Fruit fly (Drosophila melanogaster) whole organism, adult: ENCODE results near the gene CG10311.

Experiments
- CG11617 ChIP-seq: fragments of 200-800 bp; sonication (Bioruptor generic); optimal IDR thresholded peaks from 2 replicates; lab custom pipeline; 2017; ENCODE audit warnings: mild to moderate bottlenecking, missing biosample characterization, missing genetic modification reagents, missing genetic modification characterization
- CG12768 ChIP-seq: fragments of 200-800 bp; sonication (Bioruptor generic); optimal IDR thresholded peaks from 2 replicates; lab custom pipeline; 2017; ENCODE audit warnings: missing biosample characterization, missing genetic modification characterization, mild to moderate bottlenecking, moderate library complexity, missing genetic modification reagents
- CG14711 ChIP-seq: fragments of 200-800 bp; sonication (Bioruptor generic); optimal IDR thresholded peaks from 2 replicates; lab custom pipeline; 2018; ENCODE audit warnings: missing biosample characterization, mild to moderate bottlenecking, missing genetic modification characterization, moderate library complexity
- CG1620 ChIP-seq: fragments of 200-800 bp; sonication (Bioruptor generic); optimal IDR thresholded peaks from 2 replicates; lab custom pipeline; 2016; ENCODE audit warnings: missing biosample characterization, missing genetic modification characterization
- CG33017 ChIP-seq: fragments of 200-800 bp; sonication (Bioruptor generic); optimal IDR thresholded peaks from 2 replicates; lab custom pipeline; 2018; ENCODE audit warnings: missing biosample characterization, mild to moderate bottlenecking, missing genetic modification characterization, moderate library complexity
- CG5204 ChIP-seq: fragments of 200-800 bp; sonication (Bioruptor generic); optimal IDR thresholded peaks from 2 replicates; lab custom pipeline; 2016; ENCODE audit warnings: missing biosample characterization, missing genetic modification characterization
- CG7045 ChIP-seq: fragments of 200-800 bp; sonication (Bioruptor generic); optimal IDR thresholded peaks from 2 replicates; lab custom pipeline; 2017; ENCODE audit warnings: missing biosample characterization, mild to moderate bottlenecking, missing genetic modification characterization
- CG7101 ChIP-seq: fragments of 200-800 bp; sonication (Bioruptor generic); optimal IDR thresholded peaks from 2 replicates; lab custom pipeline; 2018; ENCODE audit warnings: missing biosample characterization, mild to moderate bottlenecking, missing genetic modification characterization, moderate library complexity
- Clk ChIP-seq: fragments of 200-800 bp; sonication (Bioruptor generic); optimal IDR thresholded peaks from 2 replicates; lab custom pipeline; 2017; ENCODE audit warnings: missing biosample characterization, missing genetic modification characterization
- Crg-1 ChIP-seq: fragments of 200-800 bp; sonication (Bioruptor generic); optimal IDR thresholded peaks from 2 replicates; lab custom pipeline; 2016; ENCODE audit warnings: missing biosample characterization, missing genetic modification characterization
- Hr96 ChIP-seq: fragments of 200-800 bp; sonication (Bioruptor generic); optimal IDR thresholded peaks from 2 replicates; lab custom pipeline; 2016; ENCODE audit warnings: missing biosample characterization, missing genetic modification characterization
- Mnt ChIP-seq: fragments of 200-800 bp; sonication (Bioruptor generic); optimal IDR thresholded peaks from 2 replicates; lab custom pipeline; 2016; ENCODE audit warnings: missing biosample characterization, mild to moderate bottlenecking, missing genetic modification characterization
- bab1 ChIP-seq: fragments of 200-800 bp; sonication (Bioruptor generic); optimal IDR thresholded peaks from 3 replicates; lab custom pipeline; 2019; ENCODE audit warnings: missing biosample characterization, mild to moderate bottlenecking, missing genetic modification characterization, moderate library complexity
- cic ChIP-seq: fragments of 200-800 bp; sonication (Bioruptor generic); optimal IDR thresholded peaks from 2 replicates; lab custom pipeline; 2017; ENCODE audit warnings: missing biosample characterization, mild to moderate bottlenecking, missing genetic modification characterization, moderate library complexity
- kay ChIP-seq: fragments of 200-800 bp; sonication (Bioruptor generic); peaks from one replicate; lab custom pipeline; 2016; ENCODE audit warnings: missing biosample characterization, missing genetic modification characterization, borderline replicate concordance
- ovo ChIP-seq: fragments of 200-800 bp; sonication (Bioruptor generic); optimal IDR thresholded peaks from 2 replicates; lab custom pipeline; 2016; ENCODE audit warnings: missing biosample characterization, missing genetic modification characterization
- pad ChIP-seq: fragments of 200-800 bp; sonication (Bioruptor generic); optimal IDR thresholded peaks from 3 replicates; lab custom pipeline; 2017; ENCODE audit warnings: missing biosample characterization, missing genetic modification characterization, mild to moderate bottlenecking, moderate library complexity, missing genetic modification reagents
- tj ChIP-seq: fragments of 200-800 bp; sonication (Bioruptor generic); optimal IDR thresholded peaks from 3 replicates; lab custom pipeline; 2017; ENCODE audit warnings: missing biosample characterization, mild to moderate bottlenecking, missing genetic modification characterization, moderate library complexity
- toe ChIP-seq: fragments of 200-800 bp; sonication (Bioruptor generic); optimal IDR thresholded peaks from 2 replicates; lab custom pipeline; 2016; ENCODE audit warnings: missing biosample characterization, missing genetic modification characterization

The CG10311 gene

DNA sequence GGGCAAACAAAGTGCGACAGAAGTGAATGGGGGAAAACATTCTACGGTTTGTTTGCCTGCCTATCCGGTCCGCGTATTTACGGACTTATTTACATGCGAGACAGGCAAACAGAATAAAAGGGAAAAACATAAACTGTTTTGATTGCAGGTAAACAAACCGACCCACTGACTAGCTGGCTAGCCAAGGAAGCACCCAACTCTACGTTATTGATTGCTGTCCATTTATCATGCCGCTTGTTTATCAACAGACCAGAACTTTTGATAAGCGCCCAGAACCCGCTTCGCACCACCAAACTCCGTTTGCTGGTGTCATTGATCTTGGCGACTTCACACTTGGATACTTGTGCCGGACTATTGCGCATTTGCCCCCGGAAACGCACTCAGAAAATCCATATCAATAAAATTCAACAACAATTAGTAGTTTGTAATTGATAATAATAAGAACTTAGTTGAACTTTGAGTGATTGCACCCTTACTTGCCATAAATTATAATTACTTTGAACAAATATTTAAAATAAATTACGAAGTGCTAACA is 24.9 kb downstream of the CG10311 start:
- peak; percentile 55 for TF ChIP-seq ovo (GFP tag; lab: Kevin White, UChicago)
- peak; percentile 89 for TF ChIP-seq kay
- TF ChIP-seq Hr96 (GFP tag; lab: Kevin White, UChicago), result no peak
- peak; percentile 12 for TF ChIP-seq Crg-1 (GFP tag; lab: Kevin White, UChicago)
- TF ChIP-seq Mnt (GFP tag; lab: Kevin White, UChicago), result no peak
- TF ChIP-seq toe, result peak; percentile 7
- no peak for TF ChIP-seq CG7101 (tag; lab: Kevin White, UChicago)
- TF ChIP-seq CG7045 (GFP tag; lab: Kevin White, UChicago), result peak; percentile 26
- peak; percentile 48 for TF ChIP-seq cic (GFP tag; lab: Kevin White, UChicago)
- TF ChIP-seq pad, result no peak
- TF ChIP-seq CG11617 (GFP tag; lab: Kevin White, UChicago), result no peak

DNA sequence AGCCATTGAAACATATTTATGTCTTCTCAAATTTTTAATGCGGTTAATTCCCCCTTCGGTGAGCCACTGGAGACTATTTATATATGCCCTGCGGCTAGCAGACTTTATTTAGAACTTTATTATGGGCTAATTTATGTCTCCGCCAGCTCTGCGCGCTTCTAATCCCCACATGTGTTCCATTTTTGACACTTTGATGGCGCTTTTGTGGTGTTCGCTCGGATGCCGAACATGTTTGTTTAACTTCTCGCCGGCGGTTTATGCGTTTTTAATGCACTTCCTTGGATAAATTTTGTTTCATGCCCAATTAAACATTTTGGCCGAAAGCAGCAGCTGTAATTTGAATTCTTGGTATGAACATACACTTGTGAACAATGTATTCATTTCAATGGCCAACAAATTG is 27.0 kb downstream of the CG10311 start:
- TF ChIP-seq bab1 (GFP tag; lab: Kevin White, UChicago), result no peak
- no peak for TF ChIP-seq Crg-1 (GFP tag; lab: Kevin White, UChicago)
- no peak for TF ChIP-seq Clk
- no peak for TF ChIP-seq CG1620
- no peak for TF ChIP-seq CG5204 (GFP tag; lab: Kevin White, UChicago)
- TF ChIP-seq CG7045 (GFP tag; lab: Kevin White, UChicago), result no peak

DNA sequence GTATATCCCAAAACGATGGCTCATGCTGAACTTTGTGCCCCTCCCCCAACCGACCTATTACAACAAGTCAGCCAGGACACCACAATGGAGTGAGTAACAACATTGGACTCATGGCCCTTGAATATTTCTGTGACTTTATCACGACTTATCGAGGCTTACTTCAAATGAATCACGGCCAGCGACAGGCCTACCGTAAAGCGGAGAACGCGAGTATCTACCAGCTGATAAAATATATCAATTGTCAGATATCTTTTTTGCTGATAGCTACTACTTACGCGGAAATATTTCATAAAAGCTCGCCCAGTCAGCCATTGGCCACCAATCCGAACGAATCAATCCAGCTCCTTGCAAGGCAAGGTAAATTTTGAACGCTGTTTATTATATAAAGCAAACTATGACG is 29.3 kb downstream of the CG10311 start, which contains the start of gene CG17930:
TSS of gene CG17930 (plus strand) at position 301 of the 400 bp plus-strand sequence.
- TF ChIP-seq Crg-1 (GFP tag; lab: Kevin White, UChicago), result no peak
- no peak for TF ChIP-seq CG5204 (GFP tag; lab: Kevin White, UChicago)
- TF ChIP-seq tj (GFP tag; lab: Kevin White, UChicago), result no peak
- no peak for TF ChIP-seq CG14711
- TF ChIP-seq CG33017 (tag; lab: Kevin White, UChicago), result no peak
- no peak for TF ChIP-seq Hr96 (GFP tag; lab: Kevin White, UChicago)
- TF ChIP-seq pad, result no peak
- no peak for TF ChIP-seq cic (GFP tag; lab: Kevin White, UChicago)
- TF ChIP-seq Mnt (GFP tag; lab: Kevin White, UChicago), result no peak
- no peak for TF ChIP-seq CG7045 (GFP tag; lab: Kevin White, UChicago)
- TF ChIP-seq ovo (GFP tag; lab: Kevin White, UChicago), result no peak
- TF ChIP-seq CG1620, result no peak
- TF ChIP-seq kay, result no peak
- no peak for TF ChIP-seq bab1 (GFP tag; lab: Kevin White, UChicago)

- no peak for TF ChIP-seq CG7045 (GFP tag; lab: Kevin White, UChicago)
- peak; percentile 55 for TF ChIP-seq kay
Observed at dm6 chr3R:16325192-16325591, 31.6 kb downstream of the CG10311 start, which contains the start of gene CG17929. CG17929 (plus strand) TSS chr3R:16325492.

DNA sequence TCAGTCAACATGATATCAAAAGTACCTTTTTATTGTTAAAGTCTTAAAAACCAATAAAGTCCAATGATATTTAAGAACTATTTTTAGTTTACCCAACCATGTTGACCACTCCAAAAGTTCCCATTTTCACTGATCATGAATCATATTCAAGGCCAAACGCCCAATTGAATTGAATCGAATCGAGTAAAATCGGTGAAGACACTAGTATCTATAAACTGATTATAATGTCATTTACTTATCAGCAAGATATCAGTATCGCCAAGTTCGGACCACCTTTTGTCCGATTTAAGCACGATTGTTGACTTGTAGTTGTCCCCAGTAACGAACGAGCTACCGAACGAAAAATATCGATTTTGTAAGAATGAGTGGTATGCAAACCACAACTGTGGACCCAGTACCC is 33.7 kb downstream of the CG10311 start, which contains the start of gene CG6901:
TSS of gene CG6901 (plus strand) at position 323 of the 400 bp plus-strand sequence.
- TF ChIP-seq CG11617 (GFP tag; lab: Kevin White, UChicago) (no peak), kay (no peak), CG7101 (tag; lab: Kevin White, UChicago) (no peak)

dm6 chr3R:16321538-16321937 is 35.3 kb downstream of the CG10311 start, which contains the start of gene CG44044:
CG44044 (plus strand) TSS chr3R:16321838.
- TF ChIP-seq Clk, result no peak

DNA sequence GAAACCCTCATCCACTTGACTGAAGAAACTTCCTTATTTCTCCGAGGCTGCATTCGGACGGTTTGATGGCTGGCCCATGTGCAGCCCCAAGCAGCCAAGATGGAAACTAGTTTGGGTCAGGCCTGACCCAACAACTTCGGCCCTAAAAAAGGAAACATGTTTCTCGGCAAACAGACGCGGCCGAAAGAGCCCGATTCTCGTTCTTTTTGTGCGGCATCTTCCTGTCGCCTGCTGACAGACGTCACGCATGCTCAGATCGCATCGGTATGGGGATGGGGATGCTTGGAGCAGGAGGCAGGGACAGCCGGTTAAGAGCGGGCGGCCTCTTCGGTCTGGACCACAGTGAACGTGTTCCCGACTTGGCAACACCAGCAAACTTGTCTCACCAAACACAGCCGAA is 40.1 kb downstream of the CG10311 start:
- TF ChIP-seq CG7045 (GFP tag; lab: Kevin White, UChicago), result no peak
- no peak for TF ChIP-seq Hr96 (GFP tag; lab: Kevin White, UChicago)
- TF ChIP-seq CG14711, result no peak
- no peak for TF ChIP-seq CG7101 (tag; lab: Kevin White, UChicago)
- TF ChIP-seq pad, result no peak

- TF ChIP-seq Hr96 (GFP tag; lab: Kevin White, UChicago) (no peak), CG1620 (no peak), CG12768 (GFP tag; lab: Kevin White, UChicago) (no peak), CG14711 (no peak), CG5204 (GFP tag; lab: Kevin White, UChicago) (no peak), Mnt (GFP tag; lab: Kevin White, UChicago) (no peak)
Observed at dm6 chr3R:16310081-16310493, 46.7 kb downstream of the CG10311 start.
